Fruit fly (Drosophila melanogaster): ENCODE measurements around the gene CG7829.

CG7829 gene

DNA sequence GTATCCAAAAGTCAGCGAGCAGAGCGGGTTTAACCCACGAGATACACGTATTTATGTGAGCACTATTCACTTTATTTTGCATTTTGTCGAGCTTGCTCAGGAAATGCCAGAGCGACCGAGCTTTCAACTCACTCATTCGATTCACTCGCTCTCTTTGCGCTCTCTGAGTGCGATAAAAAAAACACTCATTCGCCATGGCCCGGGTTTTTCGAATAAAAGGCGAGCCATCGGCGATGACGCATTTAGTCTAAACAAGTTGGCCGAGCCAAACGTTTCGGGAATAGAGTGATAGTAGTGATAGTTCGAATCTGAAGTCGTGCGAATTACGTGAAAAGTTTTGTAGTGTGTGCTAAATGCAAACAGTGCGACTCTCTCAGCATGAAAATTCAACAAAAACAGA is 35.2 kb downstream of the CG7829 start (continued):
- TF ChIP-seq gcm (GFP tag; optimal IDR thresholded peaks at IDR 0.05): peak; percentile 10
- peak; percentile 16 for TF ChIP-seq run (tag; optimal IDR thresholded peaks at IDR 0.05)
- TF ChIP-seq CG30020 (tag; optimal IDR thresholded peaks at IDR 0.05): no peak
- TF ChIP-seq CoRest (tag; optimal IDR thresholded peaks at IDR 0.05): no peak
- TF ChIP-seq CG13624 (GFP tag; optimal IDR thresholded peaks at IDR 0.05): peak; percentile 76
- TF ChIP-seq ham (GFP tag; IDR thresholded peaks at IDR 0.05): no peak
- no peak for TF ChIP-seq twi (tag; optimal IDR thresholded peaks at IDR 0.05)
- TF ChIP-seq Opbp (GFP tag; IDR thresholded peaks at IDR 0.05; ENCODE audit: partially characterized antibody): peak; percentile 29; the same call in 2 of the 3 replicates
- no peak for TF ChIP-seq CG7786 (GFP tag; optimal IDR thresholded peaks at IDR 0.05)
- TF ChIP-seq sna (GFP tag; IDR thresholded peaks at IDR 0.05; ENCODE audit: partially characterized antibody): peak; percentile 69
- peak; percentile 45 for TF ChIP-seq Meics (GFP tag; optimal IDR thresholded peaks at IDR 0.05)
- TF ChIP-seq sob (GFP tag; IDR thresholded peaks at IDR 0.05): peak; percentile 46; the same call in 1 of the 2 replicates
- peak; percentile 15 for TF ChIP-seq CG9727 (GFP tag; optimal IDR thresholded peaks at IDR 0.05)
- TF ChIP-seq BEAF-32 (GFP tag; optimal IDR thresholded peaks at IDR 0.05): no peak
- no peak for TF ChIP-seq MESR4 (GFP tag; optimal IDR thresholded peaks at IDR 0.05)
- TF ChIP-seq Hand (GFP tag; optimal IDR thresholded peaks at IDR 0.05): peak; percentile 46
- TF ChIP-seq CG34224 (GFP tag; IDR thresholded peaks at IDR 0.05; ENCODE audit: partially characterized antibody): peak; percentile 64
- TF ChIP-seq CG10274 (GFP tag; optimal IDR thresholded peaks at IDR 0.05): no peak
- TF ChIP-seq CG7987 (GFP tag; optimal IDR thresholded peaks at IDR 0.05): peak; percentile 64
- TF ChIP-seq CG10321 (GFP tag; IDR thresholded peaks at IDR 0.05): no peak
- TF ChIP-seq dati (GFP tag; IDR thresholded peaks at IDR 0.05): no peak
- TF ChIP-seq Sin3A (optimal IDR thresholded peaks at IDR 0.05): no peak
- peak; percentile 71 for TF ChIP-seq Bgb (GFP tag; IDR thresholded peaks at IDR 0.05; ENCODE audit: partially characterized antibody)
- no peak for TF ChIP-seq unpg (GFP tag; optimal IDR thresholded peaks at IDR 0.05)
- TF ChIP-seq sens (GFP tag): peak; percentile 42
- no peak for TF ChIP-seq oc (tag; optimal IDR thresholded peaks at IDR 0.05)
- TF ChIP-seq CG8089 (GFP tag; optimal IDR thresholded peaks at IDR 0.05): no peak
- TF ChIP-seq pfk (GFP tag; optimal IDR thresholded peaks at IDR 0.05): peak; percentile 7
- TF ChIP-seq gce (GFP tag; IDR thresholded peaks at IDR 0.05): 0 out of 3 replicates have a peak, but pooled peaks have one; percentile 48
- 0 out of 2 replicates have a peak, but pooled peaks have one; percentile 44 for TF ChIP-seq CG16779 (GFP tag; IDR thresholded peaks at IDR 0.05)
- TF ChIP-seq danr (GFP tag; IDR thresholded peaks at IDR 0.05): no peak
- TF ChIP-seq ash1 (GFP tag; optimal IDR thresholded peaks at IDR 0.05): peak; percentile 59
- TF ChIP-seq inv (GFP tag; IDR thresholded peaks at IDR 0.05; ENCODE audit: partially characterized antibody): peak; percentile 28; the same call in 1 of the 2 replicates
- TF ChIP-seq disco-r (GFP tag; optimal IDR thresholded peaks at IDR 0.05): no peak
- TF ChIP-seq CG11247 (GFP tag; IDR thresholded peaks at IDR 0.05): 0 out of 2 replicates have a peak, but pooled peaks have one; percentile 7
- peak; percentile 42 for TF ChIP-seq gro (GFP tag; optimal IDR thresholded peaks at IDR 0.05)
- no peak for TF ChIP-seq Ravus (GFP tag; IDR thresholded peaks at IDR 0.05)
- 0 out of 2 replicates have a peak, but pooled peaks have one; percentile 7 for TF ChIP-seq CG6689 (GFP tag; IDR thresholded peaks at IDR 0.05)
- no peak for TF ChIP-seq NK7.1 (GFP tag; optimal IDR thresholded peaks at IDR 0.05)
- peak; percentile 34 for TF ChIP-seq cwo (GFP tag; optimal IDR thresholded peaks at IDR 0.05)
- 0 out of 3 replicates have a peak, but pooled peaks have one; percentile 37 for TF ChIP-seq CG7963 (GFP tag; IDR thresholded peaks at IDR 0.05; ENCODE audit: partially characterized antibody)
- no peak for TF ChIP-seq CG6813 (GFP tag; optimal IDR thresholded peaks at IDR 0.05)
- TF ChIP-seq ato (GFP tag; IDR thresholded peaks at IDR 0.05; ENCODE audit: partially characterized antibody): peak; percentile 56; the same call in 1 of the 2 replicates
- TF ChIP-seq phol (tag; optimal IDR thresholded peaks at IDR 0.05): no peak
- TF ChIP-seq MTF-1 (GFP tag; optimal IDR thresholded peaks at IDR 0.05; ENCODE audit: borderline replicate concordance): peak; percentile 37
- TF ChIP-seq vvl (GFP tag; IDR thresholded peaks at IDR 0.05): 0 out of 2 replicates have a peak, but pooled peaks have one; percentile 30
- TF ChIP-seq Fer3 (tag; optimal IDR thresholded peaks at IDR 0.05): peak; percentile 38
- 0 out of 4 replicates have a peak, but pooled peaks have one; percentile 5 for TF ChIP-seq Gug (GFP tag; IDR thresholded peaks at IDR 0.05)
- no peak for TF ChIP-seq pita (GFP tag; optimal IDR thresholded peaks at IDR 0.05)

All from whole organism, embryonic.